Worm (Caenorhabditis elegans) whole organism, early embryonic: ENCODE measurements around the gene tre-5.

Source experiments
- B0310.2 ChIP-seq: sonication (generic microtip); optimal IDR thresholded peaks from 2 replicates; lab custom pipeline; 2016; ENCODE audit warnings: mild to moderate bottlenecking, missing genetic modification characterization, missing compliant biosample characterization
- F13C5.2 ChIP-seq: sonication (generic microtip); optimal IDR thresholded peaks from 2 replicates; lab custom pipeline; 2017; ENCODE audit warnings: mild to moderate bottlenecking, missing genetic modification characterization, inconsistent platforms, missing compliant biosample characterization
- ama-1 ChIP-seq: fragments of 150-350 bp; optimal IDR thresholded peaks from 2 replicates; lab custom pipeline; 2014
- ceh-13 ChIP-seq: fragments of 200-800 bp; sonication (Bioruptor generic); optimal IDR thresholded peaks from 2 replicates; lab custom pipeline; 2018; ENCODE audit warnings: mild to moderate bottlenecking, missing genetic modification characterization, missing compliant biosample characterization
- ceh-36 ChIP-seq: sonication (generic microtip); optimal IDR thresholded peaks from 2 replicates; lab custom pipeline; 2016; ENCODE audit warnings: missing genetic modification characterization, inconsistent platforms, missing compliant biosample characterization
- ets-7 ChIP-seq: sonication (generic microtip); optimal IDR thresholded peaks from 2 replicates; lab custom pipeline; 2016; ENCODE audit warnings: missing genotype, missing genetic modification characterization, missing compliant biosample characterization
- hmbx-1 ChIP-seq: sonication (generic microtip); optimal IDR thresholded peaks from 2 replicates; lab custom pipeline; 2016; ENCODE audit warnings: mild to moderate bottlenecking, missing genetic modification characterization, missing compliant biosample characterization
- hnd-1 ChIP-seq: sonication (generic microtip); optimal IDR thresholded peaks from 2 replicates; lab custom pipeline; 2016; ENCODE audit warnings: missing genetic modification characterization, missing compliant biosample characterization
- pes-1 ChIP-seq: fragments of 200-800 bp; sonication (Bioruptor generic); IDR thresholded peaks from 2 replicates; pipeline ENCODE4 v1.3.6; 2022; ENCODE audit warnings: missing genetic modification reagents, missing genetic modification characterization, missing compliant biosample characterization
- scrt-1 ChIP-seq: fragments of 200-800 bp; sonication (Bioruptor generic); IDR thresholded peaks from 2 replicates; pipeline ENCODE4 v1.3.6; 2022; ENCODE audit warnings: missing genetic modification characterization, missing compliant biosample characterization
- sea-1 ChIP-seq: fragments of 200-800 bp; sonication (Bioruptor generic); conservative IDR thresholded peaks from 2 replicates; pipeline ENCODE4 v1.3.6; 2022; ENCODE audit warnings: missing genetic modification characterization, missing compliant biosample characterization
- tbx-11 ChIP-seq: fragments of 200-800 bp; sonication (Bioruptor generic); IDR thresholded peaks from 2 replicates; pipeline ENCODE4 v1.3.6; 2022; ENCODE audit warnings: missing genetic modification characterization, missing compliant biosample characterization
- tbx-37 ChIP-seq: fragments of 200-800 bp; sonication (Bioruptor generic); conservative IDR thresholded peaks from 2 replicates; pipeline ENCODE4 v1.3.6; 2022; ENCODE audit warnings: missing genetic modification reagents, missing genetic modification characterization, missing compliant biosample characterization
- tra-4 ChIP-seq: sonication (generic microtip); optimal IDR thresholded peaks from 2 replicates; lab custom pipeline; 2017; ENCODE audit warnings: missing genetic modification characterization, missing compliant biosample characterization

DNA sequence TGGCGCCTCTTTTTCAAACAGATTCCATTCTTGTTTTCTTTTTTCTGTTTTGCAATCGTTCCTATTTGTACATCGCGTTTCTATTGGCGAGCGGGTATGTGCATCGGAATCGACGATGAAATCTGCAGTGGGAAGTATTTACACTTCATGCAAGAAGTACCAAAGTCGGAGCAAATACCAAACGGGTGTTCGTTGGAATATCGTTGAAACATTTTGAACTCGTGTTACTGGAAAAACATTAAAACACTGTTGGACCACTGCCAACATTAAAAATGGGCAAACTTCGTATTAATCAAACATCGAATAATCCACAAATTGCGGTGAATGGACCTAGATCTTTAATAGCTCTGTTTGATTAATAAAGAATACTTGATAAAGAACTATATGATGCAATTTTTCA is 24.1 kb upstream of the tre-5 start, which contains the start of gene C23H3.9:
- TF ChIP-seq ama-1 (lab: Kevin White, UChicago): no peak
- no peak for TF ChIP-seq tbx-37 (GFP tag; lab: Robert Waterston, UW)
- TF ChIP-seq B0310.2 (tag; lab: Kevin White, UChicago): no peak
- TF ChIP-seq scrt-1 (GFP tag; lab: Robert Waterston, UW): no peak
- no peak for TF ChIP-seq ceh-36
- no peak for TF ChIP-seq hmbx-1 (tag; lab: Kevin White, UChicago)
- TF ChIP-seq tbx-11 (GFP tag; lab: Robert Waterston, UW): no peak
- no peak for TF ChIP-seq pes-1 (GFP tag; lab: Robert Waterston, UW)
- TF ChIP-seq ets-7 (tag; lab: Kevin White, UChicago): no peak
- TF ChIP-seq sea-1 (GFP tag; lab: Robert Waterston, UW): no peak
- TF ChIP-seq ceh-13 (GFP tag; lab: Kevin White, UChicago): no peak
- no peak for TF ChIP-seq hnd-1
- TF ChIP-seq F13C5.2 (tag; lab: Kevin White, UChicago): no peak
- TF ChIP-seq tra-4: no peak
